Worm (Caenorhabditis elegans) whole organism, L1 larva: ENCODE measurements around the gene unc-86.

Experiments used
- ama-1 ChIP-seq: fragments of 150-350 bp; optimal IDR thresholded peaks from 2 replicates; lab custom pipeline; 2014
- ceh-82 ChIP-seq, 3 experiments: fragments of 150-350 bp in 1 of 3; sonication (generic microtip) in 2 of 3; optimal IDR thresholded peaks; 2 replicates each; lab custom pipeline; 2014 to 2017; ENCODE audit warnings: missing biosample characterization in 3 of 3, missing genetic modification characterization in 3 of 3
- nhr-77 ChIP-seq: fragments of 150-350 bp; optimal IDR thresholded peaks from 2 replicates; lab custom pipeline; 2014; ENCODE audit warnings: missing biosample characterization, missing genetic modification characterization
- skn-1 ChIP-seq: fragments of 150-350 bp; optimal IDR thresholded peaks from 2 replicates; lab custom pipeline; 2014; ENCODE audit warnings: missing biosample characterization, missing genetic modification characterization
- unc-62 ChIP-seq: fragments of 150-350 bp; optimal IDR thresholded peaks from 2 replicates; lab custom pipeline; 2014; ENCODE audit warnings: missing biosample characterization, missing genetic modification reagents, missing genetic modification characterization

DNA sequence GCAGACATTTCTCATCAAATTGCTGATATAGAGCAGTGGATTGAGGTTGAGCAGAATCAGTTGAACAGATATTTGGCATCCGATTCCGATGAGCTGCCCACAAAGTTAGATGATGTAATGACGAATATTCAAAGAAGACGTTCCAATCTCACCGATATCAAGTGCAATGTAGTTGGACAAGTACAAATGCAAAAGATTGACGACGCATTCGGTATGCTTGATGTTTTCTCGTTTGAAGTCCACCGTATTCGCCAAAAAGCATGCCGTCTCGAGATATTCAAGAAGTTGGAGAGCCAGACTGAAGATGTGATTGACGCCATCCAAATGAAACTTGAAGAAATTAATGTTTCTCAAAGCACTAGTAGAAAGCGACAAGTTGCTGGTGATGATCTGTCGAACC lies 31.0 kb downstream of the unc-86 start:
- TF ChIP-seq nhr-77 (tag; lab: Kevin White, UChicago), result no peak
- no peak for TF ChIP-seq skn-1 (tag; lab: Kevin White, UChicago)
- TF ChIP-seq ceh-82 (tag; optimal IDR thresholded peaks at IDR 0.05; lab: Kevin White, UChicago), result no peak
- no peak for TF ChIP-seq ama-1 (lab: Kevin White, UChicago)
- TF ChIP-seq unc-62 (GFP tag; lab: Kevin White, UChicago), result no peak
